Worm (Caenorhabditis elegans) whole organism, young adult: ENCODE measurements around the gene F56H9.9.

ENCODE experiments used
- B0035.1 ChIP-seq: sonication (generic microtip); optimal IDR thresholded peaks from 2 replicates; lab custom pipeline; 2016; ENCODE audit warnings: missing genetic modification characterization, mild to moderate bottlenecking, missing compliant biosample characterization, missing genotype, missing genetic modification reagents
- B0261.1 ChIP-seq: sonication (generic microtip); optimal IDR thresholded peaks from 2 replicates; lab custom pipeline; 2016; ENCODE audit warnings: mild to moderate bottlenecking, missing genetic modification characterization, moderate library complexity, missing compliant biosample characterization
- D2030.7 ChIP-seq: fragments of 200-800 bp; sonication (Bioruptor generic); IDR thresholded peaks from 2 replicates; pipeline ENCODE4 v1.3.6; 2022; ENCODE audit warnings: missing genetic modification reagents, missing genetic modification characterization, missing compliant biosample characterization
- F23B12.7 ChIP-seq: sonication (generic microtip); optimal IDR thresholded peaks from 2 replicates; lab custom pipeline; 2017; ENCODE audit warnings: missing genetic modification characterization, mild to moderate bottlenecking, missing compliant biosample characterization, antibody characterized with exemption, moderate library complexity; ENCODE audit not compliant: insufficient read depth
- F33H1.4 ChIP-seq: fragments of 200-800 bp; sonication (Bioruptor generic); IDR thresholded peaks from 2 replicates; pipeline ENCODE4 v1.3.6; 2022; ENCODE audit warnings: missing genetic modification reagents, missing genetic modification characterization, missing compliant biosample characterization
- F49E8.2 ChIP-seq: sonication (generic microtip); optimal IDR thresholded peaks from 3 replicates; lab custom pipeline; 2017; ENCODE audit warnings: missing genetic modification characterization, mild to moderate bottlenecking, missing compliant biosample characterization, antibody characterized with exemption, moderate library complexity; ENCODE audit not compliant: insufficient read depth
- K11D2.4 ChIP-seq: fragments of 200-800 bp; sonication (Bioruptor generic); IDR thresholded peaks from 2 replicates; pipeline ENCODE4 v1.3.6; 2022; ENCODE audit warnings: missing genetic modification reagents, missing genetic modification characterization, missing compliant biosample characterization
- T26A5.8 ChIP-seq: sonication (generic microtip); optimal IDR thresholded peaks from 2 replicates; lab custom pipeline; 2016; ENCODE audit warnings: missing genetic modification characterization, missing compliant biosample characterization
- Y53F4B.3 ChIP-seq: fragments of 200-800 bp; sonication (Bioruptor generic); IDR thresholded peaks from 2 replicates; pipeline ENCODE4 v1.3.6; 2022; ENCODE audit warnings: missing genetic modification reagents, missing genetic modification characterization, missing compliant biosample characterization
- Y53G8AR.9 ChIP-seq: fragments of 200-800 bp; sonication (Bioruptor generic); conservative IDR thresholded peaks from 2 replicates; pipeline ENCODE4 v1.3.6; 2022; ENCODE audit warnings: missing genetic modification reagents, missing genetic modification characterization, missing compliant biosample characterization
- attf-3 ChIP-seq: fragments of 200-800 bp; sonication (Bioruptor generic); conservative IDR thresholded peaks from 2 replicates; pipeline ENCODE4 v1.3.6; 2022; ENCODE audit warnings: missing genetic modification reagents, missing genetic modification characterization, missing compliant biosample characterization
- attf-5 ChIP-seq: fragments of 200-800 bp; sonication (Bioruptor generic); optimal IDR thresholded peaks from 2 replicates; lab custom pipeline; 2018; ENCODE audit warnings: mild to moderate bottlenecking, missing genetic modification characterization, missing compliant biosample characterization
- ccch-3 ChIP-seq: fragments of 200-800 bp; sonication (Bioruptor generic); optimal IDR thresholded peaks from 2 replicates; lab custom pipeline; 2018; ENCODE audit warnings: mild to moderate bottlenecking, missing genetic modification characterization, missing compliant biosample characterization
- cebp-1 ChIP-seq, 2 experiments: fragments of 200-800 bp in 1 of 2; sonication (Bioruptor generic) in 1 of 2; sonication (generic microtip) in 1 of 2; IDR thresholded peaks in 1 of 2; optimal IDR thresholded peaks in 1 of 2; 2 replicates each; pipeline versions ENCODE4 v1.3.6 to Lab custom; 2017 to 2022; ENCODE audit warnings: missing compliant biosample characterization in 2 of 2, missing genetic modification characterization in 2 of 2, mild to moderate bottlenecking in 1 of 2, missing genetic modification reagents in 1 of 2, moderate library complexity in 1 of 2
- ceh-27 ChIP-seq: fragments of 200-800 bp; sonication (Bioruptor generic); optimal IDR thresholded peaks from 2 replicates; lab custom pipeline; 2018; ENCODE audit warnings: mild to moderate bottlenecking, missing genetic modification characterization, moderate library complexity, missing compliant biosample characterization
- ceh-40 ChIP-seq: fragments of 200-800 bp; sonication (Bioruptor generic); IDR thresholded peaks from 2 replicates; pipeline ENCODE4 v1.3.6; 2022; ENCODE audit warnings: missing genetic modification characterization, missing compliant biosample characterization
- ceh-91 ChIP-seq: fragments of 200-800 bp; sonication (Bioruptor generic); IDR thresholded peaks from 2 replicates; pipeline ENCODE4 v1.3.6; 2022; ENCODE audit warnings: missing genetic modification reagents, missing genetic modification characterization, missing compliant biosample characterization
- dpff-1 ChIP-seq: sonication (generic microtip); optimal IDR thresholded peaks from 2 replicates; lab custom pipeline; 2017; ENCODE audit warnings: mild to moderate bottlenecking, missing genetic modification characterization, missing compliant biosample characterization
- egl-18 ChIP-seq: fragments of 200-800 bp; sonication (Bioruptor generic); IDR thresholded peaks from 2 replicates; pipeline ENCODE4 v1.3.6; 2022; ENCODE audit warnings: missing genetic modification reagents, missing genetic modification characterization, missing compliant biosample characterization
- ets-4 ChIP-seq: fragments of 200-800 bp; sonication (Bioruptor generic); optimal IDR thresholded peaks from 2 replicates; lab custom pipeline; 2018; ENCODE audit warnings: mild to moderate bottlenecking, missing genetic modification characterization, missing compliant biosample characterization
- him-1 ChIP-seq: sonication (generic microtip); optimal IDR thresholded peaks from 2 replicates; lab custom pipeline; 2016; ENCODE audit warnings: missing genotype, missing genetic modification reagents, missing genetic modification characterization, missing compliant biosample characterization
- hlh-12 ChIP-seq: sonication (generic microtip); optimal IDR thresholded peaks from 2 replicates; lab custom pipeline; 2016; ENCODE audit warnings: missing genetic modification characterization, missing compliant biosample characterization
- hmg-1.2 ChIP-seq: fragments of 200-800 bp; sonication (Bioruptor generic); IDR thresholded peaks from 2 replicates; pipeline ENCODE4 v1.3.6; 2022; ENCODE audit warnings: missing genetic modification reagents, missing genetic modification characterization, missing compliant biosample characterization
- hsf-1 ChIP-seq: fragments of 200-800 bp; sonication (Bioruptor generic); IDR thresholded peaks from 2 replicates; pipeline ENCODE4 v1.3.6; 2022; ENCODE audit warnings: missing genetic modification reagents, missing genetic modification characterization, missing compliant biosample characterization
- lin-54 ChIP-seq: fragments of 200-800 bp; sonication (Bioruptor generic); optimal IDR thresholded peaks from 2 replicates; lab custom pipeline; 2018; ENCODE audit warnings: mild to moderate bottlenecking, missing genetic modification characterization, missing compliant biosample characterization
- lir-1 ChIP-seq: fragments of 200-800 bp; sonication (Bioruptor generic); conservative IDR thresholded peaks from 2 replicates; pipeline ENCODE4 v1.3.6; 2022; ENCODE audit warnings: missing genetic modification reagents, missing genetic modification characterization, missing compliant biosample characterization
- lsl-1 ChIP-seq: fragments of 200-800 bp; sonication (Bioruptor generic); optimal IDR thresholded peaks from 2 replicates; lab custom pipeline; 2018; ENCODE audit warnings: mild to moderate bottlenecking, missing genetic modification characterization, moderate library complexity, missing compliant biosample characterization
- madf-6 ChIP-seq: fragments of 200-800 bp; sonication (Bioruptor generic); IDR thresholded peaks from 2 replicates; pipeline ENCODE4 v1.3.6; 2022; ENCODE audit warnings: missing genetic modification reagents, missing genetic modification characterization, missing compliant biosample characterization
- madf-8 ChIP-seq: fragments of 200-800 bp; sonication (Bioruptor generic); conservative IDR thresholded peaks from 2 replicates; pipeline ENCODE4 v1.3.6; 2022; ENCODE audit warnings: missing genetic modification reagents, missing genetic modification characterization, missing compliant biosample characterization
- mel-28 ChIP-seq: sonication (generic microtip); optimal IDR thresholded peaks from 2 replicates; lab custom pipeline; 2016; ENCODE audit warnings: borderline replicate concordance, mild to moderate bottlenecking, missing genetic modification characterization, missing compliant biosample characterization
- nfyb-1 ChIP-seq: fragments of 200-800 bp; sonication (Bioruptor generic); IDR thresholded peaks from 2 replicates; pipeline ENCODE4 v1.3.6; 2022; ENCODE audit warnings: missing genetic modification reagents, missing genetic modification characterization, missing compliant biosample characterization
- nhr-120 ChIP-seq: fragments of 200-800 bp; sonication (Bioruptor generic); IDR thresholded peaks from 2 replicates; pipeline ENCODE4 v1.3.6; 2022; ENCODE audit warnings: missing genetic modification characterization, missing compliant biosample characterization
- nhr-80 ChIP-seq: sonication (generic microtip); optimal IDR thresholded peaks from 2 replicates; lab custom pipeline; 2016; ENCODE audit warnings: missing genetic modification characterization, missing compliant biosample characterization
- pbrm-1 ChIP-seq: fragments of 200-800 bp; sonication (Bioruptor generic); IDR thresholded peaks from 2 replicates; pipeline ENCODE4 v1.3.6; 2022; ENCODE audit warnings: missing genetic modification reagents, missing genetic modification characterization, missing compliant biosample characterization
- sea-2 ChIP-seq: fragments of 200-800 bp; sonication (Bioruptor generic); IDR thresholded peaks from 2 replicates; pipeline ENCODE4 v1.3.6; 2022; ENCODE audit warnings: missing genetic modification characterization, missing compliant biosample characterization
- snpc-1.1 ChIP-seq: sonication (generic microtip); optimal IDR thresholded peaks from 2 replicates; lab custom pipeline; 2017; ENCODE audit warnings: missing genetic modification characterization, mild to moderate bottlenecking, missing compliant biosample characterization, antibody characterized with exemption, moderate library complexity, missing genotype, missing genetic modification reagents; ENCODE audit not compliant: insufficient read depth
- snpc-3.4 ChIP-seq: sonication (generic microtip); optimal IDR thresholded peaks from 2 replicates; lab custom pipeline; 2017; ENCODE audit warnings: missing genetic modification characterization, mild to moderate bottlenecking, missing compliant biosample characterization, antibody characterized with exemption, moderate library complexity, missing genotype, missing genetic modification reagents
- somi-1 ChIP-seq: fragments of 200-800 bp; sonication (Bioruptor generic); optimal IDR thresholded peaks from 2 replicates; lab custom pipeline; 2018; ENCODE audit warnings: mild to moderate bottlenecking, missing genetic modification characterization, missing compliant biosample characterization
- sptf-2 ChIP-seq: fragments of 200-800 bp; sonication (Bioruptor generic); optimal IDR thresholded peaks from 2 replicates; lab custom pipeline; 2018; ENCODE audit warnings: mild to moderate bottlenecking, missing genetic modification characterization, missing compliant biosample characterization
- unc-62 ChIP-seq: fragments of 150-350 bp; optimal IDR thresholded peaks from 2 replicates; lab custom pipeline; 2014; ENCODE audit warnings: missing biosample characterization, missing genetic modification reagents, missing genetic modification characterization
- xnd-1 ChIP-seq: sonication (generic microtip); optimal IDR thresholded peaks from 2 replicates; lab custom pipeline; 2016; ENCODE audit warnings: missing genotype, missing genetic modification reagents, missing genetic modification characterization, missing compliant biosample characterization
- zim-3 ChIP-seq: sonication (generic microtip); optimal IDR thresholded peaks from 2 replicates; lab custom pipeline; 2017; ENCODE audit warnings: mild to moderate bottlenecking, missing genetic modification characterization, moderate library complexity, missing compliant biosample characterization
- ztf-28 ChIP-seq: fragments of 200-800 bp; sonication (Bioruptor generic); IDR thresholded peaks from 2 replicates; pipeline ENCODE4 v1.3.6; 2022; ENCODE audit warnings: missing genetic modification reagents, missing genetic modification characterization, missing compliant biosample characterization
- ztf-3 ChIP-seq: fragments of 200-800 bp; sonication (Bioruptor generic); optimal IDR thresholded peaks from 2 replicates; lab custom pipeline; 2018; ENCODE audit warnings: mild to moderate bottlenecking, missing genetic modification characterization, missing compliant biosample characterization

F56H9.9 gene

DNA sequence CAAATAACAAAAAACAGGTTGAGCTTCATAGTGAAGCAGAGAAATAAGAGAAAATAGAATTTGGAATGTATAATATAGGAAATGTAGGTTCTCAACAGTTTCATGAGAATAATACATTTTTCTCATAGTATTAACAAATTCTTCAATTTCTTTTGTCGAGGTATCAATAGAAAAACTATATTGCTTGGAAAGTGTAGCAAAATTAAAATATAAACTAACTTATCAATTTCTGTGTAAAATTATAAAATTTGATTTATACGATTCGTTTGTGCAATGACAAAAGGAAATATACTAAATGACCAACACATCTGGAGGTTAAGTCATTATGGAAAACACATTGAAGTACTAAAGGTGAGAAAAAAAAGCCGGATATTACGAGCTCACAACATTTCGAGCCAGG, 37.3 kb upstream of the F56H9.9 start, which contains the start of gene W05B10.3:
Gene W05B10.3, minus strand, starts transcription at position 101 of the 400 bp plus-strand sequence.
- TF ChIP-seq unc-62 (GFP tag; lab: Kevin White, UChicago) (no peak), dpff-1 (tag; lab: Kevin White, UChicago) (no peak), B0035.1 (tag; lab: Kevin White, UChicago) (no peak), somi-1 (GFP tag; lab: Kevin White, UChicago) (no peak), sea-2 (GFP tag; lab: Robert Waterston, UW) (no peak), ccch-3 (no peak), attf-3 (GFP tag; lab: Robert Waterston, UW) (no peak), B0261.1 (tag; lab: Kevin White, UChicago) (no peak), sptf-2 (no peak), pbrm-1 (no peak), attf-5 (GFP tag; lab: Kevin White, UChicago) (no peak), snpc-1.1 (tag; lab: Kevin White, UChicago) (no peak), hlh-12 (tag; lab: Kevin White, UChicago) (no peak), F49E8.2 (tag; lab: Kevin White, UChicago) (no peak)

DNA sequence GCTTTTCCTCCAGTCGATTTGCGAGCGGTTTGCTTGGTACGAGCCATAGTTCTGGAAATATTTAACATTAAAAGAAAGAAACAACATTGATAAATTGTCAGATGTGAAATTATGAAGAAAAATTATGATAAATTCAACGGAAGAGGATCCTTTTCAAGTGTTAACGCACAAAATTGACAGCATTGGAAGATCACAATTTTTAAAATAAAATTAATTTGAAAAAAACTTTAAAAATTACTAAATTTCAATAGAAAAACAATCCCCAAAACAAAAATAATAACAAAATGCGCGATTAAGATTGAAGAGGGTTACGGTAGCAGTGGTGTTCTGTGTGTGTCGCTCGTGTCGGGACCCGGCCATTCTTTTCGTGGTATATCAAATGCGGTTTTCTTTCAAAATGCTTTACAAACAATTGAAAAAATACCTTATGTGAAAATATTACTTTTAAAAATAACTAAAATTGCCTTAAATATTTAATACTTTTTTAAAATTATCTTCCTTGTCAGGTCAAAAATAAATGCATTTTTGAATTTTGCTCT, 36.1 kb upstream of the F56H9.9 start, which contains the start of gene his-74:
Gene his-74, minus strand, starts transcription at position 51 of the 539 bp plus-strand sequence.
- no peak for TF ChIP-seq nfyb-1
- peak; percentile 14 for TF ChIP-seq lin-54 (GFP tag; lab: Kevin White, UChicago)
- TF ChIP-seq snpc-3.4 (tag; lab: Kevin White, UChicago): peak; percentile 15
- peak; percentile 51; the same call in 1 of the 2 replicates for TF ChIP-seq D2030.7 (GFP tag; lab: Robert Waterston, UW)
- peak; percentile 47 for TF ChIP-seq xnd-1 (tag; lab: Kevin White, UChicago)
- peak; percentile 88 for TF ChIP-seq lsl-1 (GFP tag; lab: Kevin White, UChicago)
- no peak for TF ChIP-seq ztf-28 (GFP tag; lab: Robert Waterston, UW)
- 0 out of 2 replicates have a peak, but pooled peaks have one; percentile 9 for TF ChIP-seq hmg-1.2
- 0 out of 2 replicates have a peak, but pooled peaks have one; percentile 26 for TF ChIP-seq ceh-91 (GFP tag; lab: Robert Waterston, UW)
- no peak for TF ChIP-seq him-1 (tag; lab: Kevin White, UChicago)
- TF ChIP-seq T26A5.8 (tag; lab: Kevin White, UChicago): no peak
- TF ChIP-seq ets-4 (GFP tag; lab: Kevin White, UChicago): no peak
- TF ChIP-seq K11D2.4 (GFP tag; lab: Robert Waterston, UW): no peak
- TF ChIP-seq Y53F4B.3 (GFP tag; lab: Robert Waterston, UW): no peak
- TF ChIP-seq ccch-3: no peak
- peak; percentile 84 for TF ChIP-seq madf-6 (GFP tag; lab: Robert Waterston, UW)
- no peak for TF ChIP-seq cebp-1 (GFP tag; IDR thresholded peaks at IDR 0.05; lab: Robert Waterston, UW)
- TF ChIP-seq cebp-1 (tag; optimal IDR thresholded peaks at IDR 0.05; lab: Kevin White, UChicago): no peak
- TF ChIP-seq madf-8 (GFP tag; lab: Robert Waterston, UW): peak; percentile 34; the same call in 1 of the 2 replicates
- TF ChIP-seq F23B12.7 (tag; lab: Kevin White, UChicago): no peak
- peak; percentile 77 for TF ChIP-seq F33H1.4

ce11 chrV:12659426-12659825, 35.2 kb upstream of the F56H9.9 start, which contains the start of gene ccch-3:
Gene ccch-3 (minus strand): TSS chrV:12659687.
- no peak for TF ChIP-seq ztf-3 (GFP tag; lab: Kevin White, UChicago)
- no peak for TF ChIP-seq egl-18 (GFP tag; lab: Robert Waterston, UW)
- TF ChIP-seq xnd-1 (tag; lab: Kevin White, UChicago): no peak
- TF ChIP-seq hsf-1 (GFP tag; lab: Robert Waterston, UW): peak; percentile 60; the same call in 1 of the 2 replicates
- TF ChIP-seq mel-28: no peak
- TF ChIP-seq nhr-80: peak; percentile 53
- peak; percentile 84 for TF ChIP-seq Y53G8AR.9 (GFP tag; lab: Robert Waterston, UW)
- peak; percentile 26 for TF ChIP-seq sptf-2
- TF ChIP-seq ceh-40: no peak
- TF ChIP-seq ceh-27 (GFP tag; lab: Kevin White, UChicago): peak; percentile 67
- TF ChIP-seq ceh-91 (GFP tag; lab: Robert Waterston, UW): no peak
- peak; percentile 67; the same call in 1 of the 2 replicates for TF ChIP-seq pbrm-1
- TF ChIP-seq zim-3 (tag; lab: Kevin White, UChicago): no peak
- 0 out of 2 replicates have a peak, but pooled peaks have one; percentile 46 for TF ChIP-seq lir-1 (GFP tag; lab: Robert Waterston, UW)
- TF ChIP-seq nhr-120 (GFP tag; lab: Robert Waterston, UW): no peak
